Fruit fly (Drosophila melanogaster): Measurements from ENCODE around the gene Recs1.

Recs1 gene

dm6 chr3R:14116088-14116487 is 37.5 kb downstream of the Recs1 start:
- no peak for TF ChIP-seq h (optimal IDR thresholded peaks at IDR 0.05)
- TF ChIP-seq Sin3A (optimal IDR thresholded peaks at IDR 0.05), result no peak
- TF ChIP-seq psq (optimal IDR thresholded peaks at IDR 0.05), result no peak
- no peak for TF ChIP-seq ttk (optimal IDR thresholded peaks at IDR 0.05)
- TF ChIP-seq insv (optimal IDR thresholded peaks at IDR 0.05), result no peak
- no peak for TF ChIP-seq Myc (optimal IDR thresholded peaks at IDR 0.05)

- no peak for TF ChIP-seq psq (optimal IDR thresholded peaks at IDR 0.05)
- no peak for TF ChIP-seq h (optimal IDR thresholded peaks at IDR 0.05)
- TF ChIP-seq Sin3A (optimal IDR thresholded peaks at IDR 0.05), result no peak
- TF ChIP-seq insv (optimal IDR thresholded peaks at IDR 0.05), result no peak
- TF ChIP-seq ttk (optimal IDR thresholded peaks at IDR 0.05), result no peak
- no peak for TF ChIP-seq Myc (optimal IDR thresholded peaks at IDR 0.05)
These were observed 41.6 kb downstream of the Recs1 start, which contains the start of gene CG14357 for dm6 chr3R:14112066-14112465. Gene CG14357 (minus strand): TSS chr3R:14112166.

dm6 chr3R:14109145-14109544 is 44.5 kb downstream of the Recs1 start, which contains the start of gene Or88a:
Gene Or88a (plus strand): TSS chr3R:14109445.
- no peak for TF ChIP-seq Myc (optimal IDR thresholded peaks at IDR 0.05)
- TF ChIP-seq Sin3A (optimal IDR thresholded peaks at IDR 0.05), result no peak
- no peak for TF ChIP-seq psq (optimal IDR thresholded peaks at IDR 0.05)
- no peak for TF ChIP-seq ttk (optimal IDR thresholded peaks at IDR 0.05)
- TF ChIP-seq h (optimal IDR thresholded peaks at IDR 0.05), result no peak
- no peak for TF ChIP-seq insv (optimal IDR thresholded peaks at IDR 0.05)

- TF ChIP-seq ttk (optimal IDR thresholded peaks at IDR 0.05) (no peak), psq (optimal IDR thresholded peaks at IDR 0.05) (no peak), insv (optimal IDR thresholded peaks at IDR 0.05) (no peak), Sin3A (optimal IDR thresholded peaks at IDR 0.05) (no peak), Myc (optimal IDR thresholded peaks at IDR 0.05) (no peak), h (optimal IDR thresholded peaks at IDR 0.05) (no peak)
These were observed 45.3 kb downstream of the Recs1 start, which contains the start of gene CG12402 for dm6 chr3R:14108158-14108921. Gene CG12402 (minus strand): TSS chr3R:14108321.

- TF ChIP-seq Myc (optimal IDR thresholded peaks at IDR 0.05) (no peak), psq (optimal IDR thresholded peaks at IDR 0.05) (no peak), h (optimal IDR thresholded peaks at IDR 0.05) (no peak), insv (optimal IDR thresholded peaks at IDR 0.05) (no peak), ttk (optimal IDR thresholded peaks at IDR 0.05) (no peak), Sin3A (optimal IDR thresholded peaks at IDR 0.05) (no peak)
These were observed 46.0 kb downstream of the Recs1 start for dm6 chr3R:14107597-14107996.

- no peak for TF ChIP-seq Sin3A (optimal IDR thresholded peaks at IDR 0.05)
- TF ChIP-seq Myc (optimal IDR thresholded peaks at IDR 0.05), result no peak
- TF ChIP-seq h (optimal IDR thresholded peaks at IDR 0.05), result no peak
- no peak for TF ChIP-seq insv (optimal IDR thresholded peaks at IDR 0.05)
- no peak for TF ChIP-seq psq (optimal IDR thresholded peaks at IDR 0.05)
- no peak for TF ChIP-seq ttk (optimal IDR thresholded peaks at IDR 0.05)
These were observed 50.6 kb downstream of the Recs1 start, which contains the start of gene PK1-R for dm6 chr3R:14103022-14103421. Gene PK1-R (minus strand): TSS chr3R:14103122.
